Worm (Caenorhabditis elegans): ENCODE data around the gene cul-1.

The cul-1 gene

DNA sequence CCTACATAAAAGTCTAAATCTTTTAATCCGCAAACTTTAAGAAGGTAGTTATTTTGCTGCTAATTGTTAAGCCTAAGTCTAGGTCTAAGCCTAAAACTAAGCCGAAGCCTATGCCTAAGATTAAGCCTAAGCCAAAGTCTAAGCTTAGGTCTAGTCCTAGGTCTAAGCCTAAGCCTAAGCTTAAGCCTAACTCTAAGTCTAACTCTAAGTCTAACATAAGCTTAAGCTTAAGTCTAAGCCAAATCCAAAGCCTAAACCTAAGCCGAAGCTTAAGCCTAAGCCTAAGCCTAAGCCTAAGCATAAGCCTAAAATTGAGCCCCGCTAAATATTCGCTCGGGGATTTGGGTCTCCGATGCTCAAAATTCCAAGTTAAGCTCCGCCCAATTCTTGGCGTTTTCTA is 50.2 kb downstream of the cul-1 start:
- TF ChIP-seq lsy-2 (tag; optimal IDR thresholded peaks at IDR 0.05) (no peak), fkh-4 (tag; optimal IDR thresholded peaks at IDR 0.05; ENCODE audit: borderline replicate concordance) (no peak), mab-9 (GFP tag; IDR thresholded peaks at IDR 0.05) (no peak), unc-86 (tag; optimal IDR thresholded peaks at IDR 0.05) (no peak), nhr-19 (GFP tag; conservative IDR thresholded peaks at IDR 0.05) (no peak), lin-35 (GFP tag; optimal IDR thresholded peaks at IDR 0.05) (no peak), tlp-1 (tag; optimal IDR thresholded peaks at IDR 0.05) (no peak), unc-130 (tag; optimal IDR thresholded peaks at IDR 0.05) (no peak), nhr-84 (tag; optimal IDR thresholded peaks at IDR 0.05) (no peak), fkh-10 (GFP tag; optimal IDR thresholded peaks at IDR 0.05) (no peak), vab-15 (tag; optimal IDR thresholded peaks at IDR 0.05) (no peak), lin-13 (GFP tag; optimal IDR thresholded peaks at IDR 0.05) (no peak), snu-23 (GFP tag; optimal IDR thresholded peaks at IDR 0.05) (no peak), egl-27 (tag; optimal IDR thresholded peaks at IDR 0.05) (no peak), ceh-82 (tag; optimal IDR thresholded peaks at IDR 0.05) (no peak), ces-1 (GFP tag; optimal IDR thresholded peaks at IDR 0.05) (no peak), isw-1 (GFP tag; IDR thresholded peaks at IDR 0.05) (no peak)

ce11 chrIII:10523025-10523424 is 52.0 kb downstream of the cul-1 start:
- TF ChIP-seq nhr-90 (tag; optimal IDR thresholded peaks at IDR 0.05; ENCODE audit: poor library complexity): no peak
- TF ChIP-seq nhr-237 (tag; optimal IDR thresholded peaks at IDR 0.05): no peak
- no peak for TF ChIP-seq zip-4 (GFP tag; optimal IDR thresholded peaks at IDR 0.05)
- no peak for TF ChIP-seq mef-2 (tag; optimal IDR thresholded peaks at IDR 0.05)
- no peak for TF ChIP-seq swsn-7 (tag; optimal IDR thresholded peaks at IDR 0.05)
- TF ChIP-seq nhr-47 (tag; optimal IDR thresholded peaks at IDR 0.05): no peak
- TF ChIP-seq lsy-2 (tag; optimal IDR thresholded peaks at IDR 0.05): no peak
- no peak for TF ChIP-seq C16A3.4 (tag; optimal IDR thresholded peaks at IDR 0.05)
- TF ChIP-seq ama-1 (optimal IDR thresholded peaks at IDR 0.05): no peak
- TF ChIP-seq lin-14 (GFP tag; optimal IDR thresholded peaks at IDR 0.05): no peak
- TF ChIP-seq dpl-1 (GFP tag; optimal IDR thresholded peaks at IDR 0.05): no peak
- TF ChIP-seq fkh-4 (tag; optimal IDR thresholded peaks at IDR 0.05; ENCODE audit: borderline replicate concordance): no peak
- TF ChIP-seq lin-15B (tag; optimal IDR thresholded peaks at IDR 0.05): no peak
- no peak for TF ChIP-seq pag-3 (tag; optimal IDR thresholded peaks at IDR 0.05; ENCODE audit: borderline replicate concordance, insufficient read depth)
- no peak for TF ChIP-seq lin-13 (GFP tag; optimal IDR thresholded peaks at IDR 0.05)
